Worm (Caenorhabditis elegans) whole organism, L3 larva: ENCODE measurements around the gene srp-8.

Experiments
- ceh-82 ChIP-seq: fragments of 150-350 bp; optimal IDR thresholded peaks from 2 replicates; lab custom pipeline; 2014; ENCODE audit warnings: missing biosample characterization, missing genetic modification characterization
- ceh-9 ChIP-seq: sonication (generic microtip); optimal IDR thresholded peaks from 2 replicates; lab custom pipeline; 2018; ENCODE audit warnings: missing biosample characterization, missing genetic modification characterization
- eor-1 ChIP-seq, 2 experiments: fragments of 150-350 bp; optimal IDR thresholded peaks; 2 replicates each; lab custom pipeline; 2014 to 2018; ENCODE audit warnings: missing biosample characterization in 2 of 2, missing genetic modification characterization in 2 of 2
- fos-1 ChIP-seq: fragments of 150-350 bp; optimal IDR thresholded peaks from 2 replicates; lab custom pipeline; 2014; ENCODE audit warnings: missing biosample characterization, missing genetic modification characterization
- lin-15B ChIP-seq: fragments of 150-350 bp; optimal IDR thresholded peaks from 2 replicates; lab custom pipeline; 2014; ENCODE audit warnings: missing biosample characterization, missing genetic modification characterization
- nhr-11 ChIP-seq: fragments of 150-350 bp; optimal IDR thresholded peaks from 2 replicates; lab custom pipeline; 2014; ENCODE audit warnings: missing biosample characterization, missing genetic modification characterization
- nhr-28 ChIP-seq: fragments of 150-350 bp; optimal IDR thresholded peaks from 2 replicates; lab custom pipeline; 2014; ENCODE audit warnings: missing biosample characterization, missing genetic modification characterization
- nhr-76 ChIP-seq: fragments of 150-350 bp; sonication (generic microtip); optimal IDR thresholded peaks from 5 replicates; lab custom pipeline; 2014; ENCODE audit warnings: missing biosample characterization, missing genetic modification characterization

ce11 chrV:8168219-8168962 lies 15.1 kb upstream of the srp-8 start, which contains the start of gene F20D6.8:
- TF ChIP-seq fos-1 (tag; lab: Kevin White, UChicago), result no peak
- TF ChIP-seq nhr-76 (tag; lab: Kevin White, UChicago), result no peak
- no peak for TF ChIP-seq eor-1 (tag; optimal IDR thresholded peaks at IDR 0.05; lab: Kevin White, UChicago)
- TF ChIP-seq lin-15B (tag; lab: Kevin White, UChicago), result no peak
- TF ChIP-seq ceh-82 (tag; lab: Kevin White, UChicago), result no peak
- no peak for TF ChIP-seq nhr-28
- TF ChIP-seq nhr-11 (tag; lab: Kevin White, UChicago), result no peak
- TF ChIP-seq ceh-9 (tag; lab: Kevin White, UChicago), result no peak
